Fruit fly (Drosophila melanogaster) whole organism, pupa: ENCODE measurements around the gene yip7.

Source experiments
- CG10348 ChIP-seq: fragments of 200-800 bp; sonication (Bioruptor generic); IDR thresholded peaks from 2 replicates; pipeline ENCODE4 v1.3.6; 2022; ENCODE audit warnings: missing biosample characterization, missing genetic modification characterization
- CG12605 ChIP-seq: fragments of 200-800 bp; sonication (Bioruptor generic); IDR thresholded peaks from 2 replicates; pipeline ENCODE4 v1.3.6; 2022; ENCODE audit warnings: missing biosample characterization, missing genetic modification characterization
- CG13204 ChIP-seq: fragments of 200-800 bp; sonication (Bioruptor generic); optimal IDR thresholded peaks from 2 replicates; lab custom pipeline; 2018; ENCODE audit warnings: missing biosample characterization, mild to moderate bottlenecking, missing genetic modification characterization, moderate library complexity
- CG14655 ChIP-seq: fragments of 200-800 bp; sonication (Bioruptor generic); optimal IDR thresholded peaks from 3 replicates; lab custom pipeline; 2017; ENCODE audit warnings: mild to moderate bottlenecking, missing biosample characterization, missing genetic modification reagents, missing genetic modification characterization
- CG15710 ChIP-seq: fragments of 200-800 bp; sonication (Bioruptor generic); optimal IDR thresholded peaks from 2 replicates; lab custom pipeline; 2018; ENCODE audit warnings: missing biosample characterization, mild to moderate bottlenecking, missing genetic modification characterization, moderate library complexity
- CG17806 ChIP-seq: fragments of 200-800 bp; sonication (Bioruptor generic); optimal IDR thresholded peaks from 2 replicates; lab custom pipeline; 2018; ENCODE audit warnings: missing biosample characterization, mild to moderate bottlenecking, missing genetic modification characterization, moderate library complexity
- CG32121 ChIP-seq: fragments of 200-800 bp; sonication (Bioruptor generic); IDR thresholded peaks from 2 replicates; pipeline ENCODE4 v1.3.6; 2022; ENCODE audit warnings: missing biosample characterization, missing genetic modification characterization
- CG34367 ChIP-seq: fragments of 200-800 bp; sonication (Bioruptor generic); optimal IDR thresholded peaks from 2 replicates; lab custom pipeline; 2018; ENCODE audit warnings: missing biosample characterization, mild to moderate bottlenecking, missing genetic modification characterization
- CG4496 ChIP-seq: fragments of 200-800 bp; sonication (Bioruptor generic); IDR thresholded peaks from 3 replicates; pipeline ENCODE4 v1.3.6; 2022; ENCODE audit warnings: missing biosample characterization, missing genetic modification characterization
- CG8159 ChIP-seq: fragments of 200-800 bp; sonication (Bioruptor generic); optimal IDR thresholded peaks from 3 replicates; lab custom pipeline; 2018; ENCODE audit warnings: missing biosample characterization, mild to moderate bottlenecking, missing genetic modification characterization, moderate library complexity
- CG8301 ChIP-seq: fragments of 200-800 bp; sonication (Bioruptor generic); optimal IDR thresholded peaks from 2 replicates; lab custom pipeline; 2018; ENCODE audit warnings: missing biosample characterization, mild to moderate bottlenecking, missing genetic modification characterization
- CG9948 ChIP-seq: fragments of 200-800 bp; sonication (Bioruptor generic); optimal IDR thresholded peaks from 2 replicates; lab custom pipeline; 2018; ENCODE audit warnings: missing biosample characterization, mild to moderate bottlenecking, missing genetic modification characterization, moderate library complexity
- D1 ChIP-seq: fragments of 200-800 bp; sonication (Bioruptor generic); optimal IDR thresholded peaks from 2 replicates; lab custom pipeline; 2018; ENCODE audit warnings: missing biosample characterization, mild to moderate bottlenecking, missing genetic modification characterization, moderate library complexity
- EcR ChIP-seq: fragments of 200-800 bp; sonication (Bioruptor generic); optimal IDR thresholded peaks from 3 replicates; lab custom pipeline; 2019; ENCODE audit warnings: missing biosample characterization, missing genetic modification characterization, mild to moderate bottlenecking, moderate library complexity, missing genetic modification reagents
- Ets98B ChIP-seq: fragments of 200-800 bp; sonication (Bioruptor generic); IDR thresholded peaks from 2 replicates; pipeline ENCODE4 v1.3.6; 2022; ENCODE audit warnings: missing biosample characterization, missing genetic modification characterization
- Pif1A ChIP-seq: fragments of 200-800 bp; sonication (Bioruptor generic); optimal IDR thresholded peaks from 3 replicates; lab custom pipeline; 2016; ENCODE audit warnings: missing biosample characterization, missing genetic modification characterization
- Pif1B ChIP-seq: fragments of 200-800 bp; sonication (Bioruptor generic); optimal IDR thresholded peaks from 3 replicates; lab custom pipeline; 2016; ENCODE audit warnings: missing biosample characterization, missing genetic modification characterization
- Snoo ChIP-seq: fragments of 200-800 bp; sonication (Bioruptor generic); optimal IDR thresholded peaks from 3 replicates; lab custom pipeline; 2017; ENCODE audit warnings: missing biosample characterization, mild to moderate bottlenecking, missing genetic modification characterization, inconsistent platforms
- fd96Ca ChIP-seq: fragments of 200-800 bp; sonication (Bioruptor generic); IDR thresholded peaks from 3 replicates; pipeline ENCODE4 v1.3.6; 2022; ENCODE audit warnings: missing biosample characterization, missing genetic modification characterization
- gl ChIP-seq: fragments of 200-800 bp; sonication (Bioruptor generic); optimal IDR thresholded peaks from 2 replicates; lab custom pipeline; 2018; ENCODE audit warnings: missing biosample characterization, mild to moderate bottlenecking, missing genetic modification characterization
- rn ChIP-seq: fragments of 200-800 bp; sonication (Bioruptor generic); IDR thresholded peaks from 2 replicates; pipeline ENCODE4 v1.3.6; 2022; ENCODE audit warnings: missing biosample characterization, missing genetic modification characterization

Gene yip7

dm6 chr3L:6085157-6085556 is 50.1 kb downstream of the yip7 start:
- TF ChIP-seq CG8159 (tag; lab: Kevin White, UChicago) (peak; percentile 67), CG17806 (tag; lab: Kevin White, UChicago) (peak; percentile 31), Pif1A (GFP tag; lab: Kevin White, UChicago) (peak; percentile 57), CG12605 (no peak), Snoo (no peak), Pif1B (GFP tag; lab: Kevin White, UChicago) (peak; percentile 74), D1 (tag; lab: Kevin White, UChicago) (peak; percentile 34), gl (tag; lab: Kevin White, UChicago) (no peak), CG10348 (no peak), CG14655 (peak; percentile 40), CG15710 (tag; lab: Kevin White, UChicago) (peak; percentile 70), CG34367 (peak; percentile 61), CG9948 (peak; percentile 55), CG8301 (tag; lab: Kevin White, UChicago) (no peak), CG4496 (no peak), rn (no peak), CG13204 (GFP tag; lab: Kevin White, UChicago) (peak; percentile 14), fd96Ca (GFP tag; lab: Robert Waterston, UW) (no peak), CG32121 (no peak), EcR (no peak), Ets98B (GFP tag; lab: Robert Waterston, UW) (no peak)
